Fruit fly (Drosophila melanogaster) whole organism, adult: Measurements from ENCODE around the gene Fbw5.

Experiments used
- CG11617 ChIP-seq: fragments of 200-800 bp; sonication (Bioruptor generic); optimal IDR thresholded peaks from 2 replicates; lab custom pipeline; 2017; ENCODE audit warnings: mild to moderate bottlenecking, missing biosample characterization, missing genetic modification reagents, missing genetic modification characterization
- CG12768 ChIP-seq: fragments of 200-800 bp; sonication (Bioruptor generic); optimal IDR thresholded peaks from 2 replicates; lab custom pipeline; 2017; ENCODE audit warnings: missing biosample characterization, missing genetic modification characterization, mild to moderate bottlenecking, moderate library complexity, missing genetic modification reagents
- CG14711 ChIP-seq: fragments of 200-800 bp; sonication (Bioruptor generic); optimal IDR thresholded peaks from 2 replicates; lab custom pipeline; 2018; ENCODE audit warnings: missing biosample characterization, mild to moderate bottlenecking, missing genetic modification characterization, moderate library complexity
- CG1620 ChIP-seq: fragments of 200-800 bp; sonication (Bioruptor generic); optimal IDR thresholded peaks from 2 replicates; lab custom pipeline; 2016; ENCODE audit warnings: missing biosample characterization, missing genetic modification characterization
- CG33017 ChIP-seq: fragments of 200-800 bp; sonication (Bioruptor generic); optimal IDR thresholded peaks from 2 replicates; lab custom pipeline; 2018; ENCODE audit warnings: missing biosample characterization, mild to moderate bottlenecking, missing genetic modification characterization, moderate library complexity
- CG5204 ChIP-seq: fragments of 200-800 bp; sonication (Bioruptor generic); optimal IDR thresholded peaks from 2 replicates; lab custom pipeline; 2016; ENCODE audit warnings: missing biosample characterization, missing genetic modification characterization
- CG7045 ChIP-seq: fragments of 200-800 bp; sonication (Bioruptor generic); optimal IDR thresholded peaks from 2 replicates; lab custom pipeline; 2017; ENCODE audit warnings: missing biosample characterization, mild to moderate bottlenecking, missing genetic modification characterization
- Clk ChIP-seq: fragments of 200-800 bp; sonication (Bioruptor generic); optimal IDR thresholded peaks from 2 replicates; lab custom pipeline; 2017; ENCODE audit warnings: missing biosample characterization, missing genetic modification characterization
- Hr96 ChIP-seq: fragments of 200-800 bp; sonication (Bioruptor generic); optimal IDR thresholded peaks from 2 replicates; lab custom pipeline; 2016; ENCODE audit warnings: missing biosample characterization, missing genetic modification characterization
- Mnt ChIP-seq: fragments of 200-800 bp; sonication (Bioruptor generic); optimal IDR thresholded peaks from 2 replicates; lab custom pipeline; 2016; ENCODE audit warnings: missing biosample characterization, mild to moderate bottlenecking, missing genetic modification characterization
- cic ChIP-seq: fragments of 200-800 bp; sonication (Bioruptor generic); optimal IDR thresholded peaks from 2 replicates; lab custom pipeline; 2017; ENCODE audit warnings: missing biosample characterization, mild to moderate bottlenecking, missing genetic modification characterization, moderate library complexity
- cnc ChIP-seq, 2 experiments: fragments of >200 bp; optimal IDR thresholded peaks; 2 replicates each; lab custom pipeline; 2017
- kay ChIP-seq: fragments of 200-800 bp; sonication (Bioruptor generic); peaks from one replicate; lab custom pipeline; 2016; ENCODE audit warnings: missing biosample characterization, missing genetic modification characterization, borderline replicate concordance
- ovo ChIP-seq: fragments of 200-800 bp; sonication (Bioruptor generic); optimal IDR thresholded peaks from 2 replicates; lab custom pipeline; 2016; ENCODE audit warnings: missing biosample characterization, missing genetic modification characterization

DNA sequence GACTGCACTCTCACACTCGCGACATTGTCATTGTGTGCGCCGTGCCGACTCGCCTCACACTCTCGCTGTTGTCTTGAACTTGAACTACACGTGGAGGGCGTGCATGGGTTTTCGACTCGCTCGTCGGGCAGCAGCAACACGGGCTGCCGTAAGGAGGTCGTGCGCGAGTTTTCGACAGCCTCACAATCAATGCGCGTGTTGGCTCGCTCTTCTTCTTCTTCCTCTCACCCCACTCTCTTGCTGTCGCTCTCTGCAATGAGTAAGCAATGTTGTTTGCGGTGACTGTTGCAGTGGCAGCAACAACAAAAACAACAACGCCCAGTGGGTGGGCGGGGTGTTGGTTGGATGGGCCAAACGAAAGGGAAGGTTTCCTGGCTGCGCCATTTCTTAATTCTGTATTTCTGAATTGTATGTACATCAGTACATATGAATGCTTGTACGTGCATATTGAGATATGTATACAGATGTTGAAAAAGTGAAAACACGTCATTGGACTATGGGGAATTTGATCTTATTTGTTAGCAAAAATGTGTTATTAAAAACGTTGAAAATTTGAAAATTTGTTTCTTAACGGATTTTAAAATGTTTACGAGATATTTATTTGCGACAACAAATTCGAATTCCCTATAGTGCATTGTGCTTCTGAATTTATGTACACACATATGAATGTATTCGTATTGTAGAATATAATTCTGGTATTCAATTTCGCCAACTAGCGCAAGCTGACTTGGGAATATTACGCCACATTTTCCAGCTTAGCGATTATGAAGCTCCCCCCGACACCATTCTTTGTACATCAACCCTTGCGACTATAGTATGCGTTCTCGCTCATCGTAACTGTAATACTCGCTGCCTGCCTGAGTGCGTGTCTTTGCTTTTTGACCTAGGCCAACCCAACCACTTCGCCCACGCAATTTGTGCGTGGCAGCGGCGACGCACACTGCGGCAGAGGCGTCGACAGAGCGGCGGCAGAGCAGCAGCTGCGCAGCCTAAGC is 22.9 kb upstream of the Fbw5 start:
- TF ChIP-seq CG7045 (GFP tag; lab: Kevin White, UChicago) (peak; percentile 47), cic (GFP tag; lab: Kevin White, UChicago) (peak; percentile 99), CG12768 (GFP tag; lab: Kevin White, UChicago) (peak; percentile 88), Mnt (GFP tag; lab: Kevin White, UChicago) (peak; percentile 99), cnc (optimal IDR thresholded peaks at IDR 0.05; lab: Kevin White, UChicago) (peak; percentile 91 to 93), Hr96 (peak; percentile 52), CG14711 (tag; lab: Kevin White, UChicago) (no peak), CG11617 (GFP tag; lab: Kevin White, UChicago) (peak; percentile 69), Clk (GFP tag; lab: Kevin White, UChicago) (peak; percentile 47), CG5204 (GFP tag; lab: Kevin White, UChicago) (no peak), CG1620 (GFP tag; lab: Kevin White, UChicago) (peak; percentile 19), ovo (GFP tag; lab: Kevin White, UChicago) (peak; percentile 63), CG33017 (tag; lab: Kevin White, UChicago) (peak; percentile 48), kay (GFP tag; lab: Kevin White, UChicago) (peak; percentile 100)
